Worm (Caenorhabditis elegans): ENCODE data around the gene mrps-17.
A peak's percentile ranks its signal among the peaks of the same experiment; 100 is the strongest.

Gene mrps-17

ce11 chrIII:6463679-6464078, 32.1 kb upstream of the mrps-17 start, which contains the start of gene dlc-1:
Gene dlc-1, minus strand, starts transcription at chrIII:6463779.
- TF ChIP-seq ceh-13 (GFP tag; optimal IDR thresholded peaks at IDR 0.05) (no peak), ama-1 (optimal IDR thresholded peaks at IDR 0.05) (no peak), hmg-4 (GFP tag; optimal IDR thresholded peaks at IDR 0.05) (no peak), tra-4 (tag; optimal IDR thresholded peaks at IDR 0.05) (no peak), sea-1 (GFP tag; conservative IDR thresholded peaks at IDR 0.05) (no peak), hnd-1 (tag; optimal IDR thresholded peaks at IDR 0.05) (no peak), aly-1 (tag; optimal IDR thresholded peaks at IDR 0.05) (no peak)

- TF ChIP-seq hmg-4 (GFP tag; optimal IDR thresholded peaks at IDR 0.05) (no peak), F13C5.2 (tag; optimal IDR thresholded peaks at IDR 0.05) (no peak), flt-1 (GFP tag; IDR thresholded peaks at IDR 0.05) (no peak), aly-1 (tag; optimal IDR thresholded peaks at IDR 0.05) (no peak), scrt-1 (GFP tag; IDR thresholded peaks at IDR 0.05) (no peak), ceh-13 (GFP tag; optimal IDR thresholded peaks at IDR 0.05) (no peak), ceh-36 (tag; optimal IDR thresholded peaks at IDR 0.05) (no peak), tbx-37 (GFP tag; conservative IDR thresholded peaks at IDR 0.05) (no peak)
These were observed 31.0 kb upstream of the mrps-17 start, which contains the start of gene T26A5.8 for ce11 chrIII:6462610-6463009. Gene T26A5.8, minus strand, starts transcription at chrIII:6462856.

DNA sequence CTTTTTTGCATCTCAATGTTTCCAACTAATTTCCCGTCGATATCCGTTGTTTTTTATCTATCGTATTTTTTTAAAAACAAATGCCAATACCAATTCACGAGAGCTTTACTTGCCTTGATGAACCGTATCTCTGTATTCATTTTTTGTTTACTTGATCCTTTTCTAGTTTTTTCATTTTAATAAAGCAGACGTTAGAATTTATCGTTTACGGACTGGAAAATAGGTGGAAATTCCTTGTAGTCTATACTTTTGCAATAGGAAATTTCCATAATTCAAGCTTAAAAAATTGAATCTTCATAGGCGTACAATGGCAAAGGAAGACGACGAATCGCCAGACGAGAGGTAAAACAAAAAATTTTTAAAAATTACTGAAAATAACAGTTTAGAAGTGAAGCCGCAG, 28.2 kb upstream of the mrps-17 start, which contains the start of gene algn-1:
algn-1 (plus strand) TSS at position 301 of the 400 bp plus-strand sequence.
- TF ChIP-seq pes-1 (GFP tag; IDR thresholded peaks at IDR 0.05) (no peak), hnd-1 (tag; optimal IDR thresholded peaks at IDR 0.05) (no peak), ceh-13 (GFP tag; optimal IDR thresholded peaks at IDR 0.05) (no peak), ets-7 (tag; optimal IDR thresholded peaks at IDR 0.05) (no peak), flt-1 (GFP tag; IDR thresholded peaks at IDR 0.05) (no peak), hmg-4 (GFP tag; optimal IDR thresholded peaks at IDR 0.05) (no peak), ceh-36 (tag; optimal IDR thresholded peaks at IDR 0.05) (no peak), tra-4 (tag; optimal IDR thresholded peaks at IDR 0.05) (no peak), sea-1 (GFP tag; conservative IDR thresholded peaks at IDR 0.05) (no peak), hmbx-1 (tag; optimal IDR thresholded peaks at IDR 0.05) (no peak), aly-1 (tag; optimal IDR thresholded peaks at IDR 0.05) (no peak), tbx-37 (GFP tag; conservative IDR thresholded peaks at IDR 0.05) (no peak), ama-1 (optimal IDR thresholded peaks at IDR 0.05) (no peak), scrt-1 (GFP tag; IDR thresholded peaks at IDR 0.05) (no peak), tbx-11 (GFP tag; IDR thresholded peaks at IDR 0.05) (no peak), B0310.2 (tag; optimal IDR thresholded peaks at IDR 0.05) (no peak), F13C5.2 (tag; optimal IDR thresholded peaks at IDR 0.05) (no peak)

DNA sequence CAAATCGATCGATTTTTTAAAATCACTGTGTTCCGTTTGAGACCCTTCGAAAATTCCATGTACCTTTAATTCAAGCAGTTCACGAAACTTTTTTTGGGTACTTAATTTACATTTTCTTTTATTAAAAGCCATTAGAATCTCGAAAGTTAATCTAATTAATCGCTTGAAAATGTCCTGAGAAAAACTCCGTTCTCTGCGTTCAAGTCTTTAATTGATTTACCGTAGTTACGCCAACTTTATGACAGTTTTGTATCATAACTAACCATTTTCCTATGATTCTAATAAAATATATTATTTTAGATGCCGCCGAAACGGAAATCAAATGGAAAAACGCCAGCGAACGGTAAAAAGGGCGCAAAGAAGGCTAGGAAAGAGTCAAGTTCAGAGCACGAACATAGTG, 22.6 kb upstream of the mrps-17 start, which contains the start of gene jhdm-1:
jhdm-1 (plus strand) TSS at position 301 of the 400 bp plus-strand sequence.
- TF ChIP-seq aly-1 (tag; optimal IDR thresholded peaks at IDR 0.05) (no peak), tbx-11 (GFP tag; IDR thresholded peaks at IDR 0.05) (no peak), sea-1 (GFP tag; conservative IDR thresholded peaks at IDR 0.05) (no peak), hmbx-1 (tag; optimal IDR thresholded peaks at IDR 0.05) (no peak), scrt-1 (GFP tag; IDR thresholded peaks at IDR 0.05) (no peak), F13C5.2 (tag; optimal IDR thresholded peaks at IDR 0.05) (no peak), ama-1 (optimal IDR thresholded peaks at IDR 0.05) (no peak), hnd-1 (tag; optimal IDR thresholded peaks at IDR 0.05) (no peak)

ce11 chrIII:6453665-6454064, 22.1 kb upstream of the mrps-17 start:
- TF ChIP-seq B0310.2 (tag; optimal IDR thresholded peaks at IDR 0.05) (peak; percentile 39), ets-7 (tag; optimal IDR thresholded peaks at IDR 0.05) (peak; percentile 65), hnd-1 (tag; optimal IDR thresholded peaks at IDR 0.05) (peak; percentile 28), tra-4 (tag; optimal IDR thresholded peaks at IDR 0.05) (no peak), ceh-13 (GFP tag; optimal IDR thresholded peaks at IDR 0.05) (no peak), scrt-1 (GFP tag; IDR thresholded peaks at IDR 0.05) (no peak), ama-1 (optimal IDR thresholded peaks at IDR 0.05) (no peak), sea-1 (GFP tag; conservative IDR thresholded peaks at IDR 0.05) (peak; percentile 64; the same call in 1 of the 2 replicates), aly-1 (tag; optimal IDR thresholded peaks at IDR 0.05) (no peak), tbx-37 (GFP tag; conservative IDR thresholded peaks at IDR 0.05) (0 out of 2 replicates have a peak, but pooled peaks have one; percentile 46), flt-1 (GFP tag; IDR thresholded peaks at IDR 0.05) (0 out of 2 replicates have a peak, but pooled peaks have one; percentile 42), tbx-11 (GFP tag; IDR thresholded peaks at IDR 0.05) (peak; percentile 38; the same call in 1 of the 2 replicates), hmbx-1 (tag; optimal IDR thresholded peaks at IDR 0.05) (no peak), F13C5.2 (tag; optimal IDR thresholded peaks at IDR 0.05) (peak; percentile 83), pes-1 (GFP tag; IDR thresholded peaks at IDR 0.05) (peak; percentile 70), hmg-4 (GFP tag; optimal IDR thresholded peaks at IDR 0.05) (peak; percentile 62), ceh-36 (tag; optimal IDR thresholded peaks at IDR 0.05) (peak; percentile 37)

DNA sequence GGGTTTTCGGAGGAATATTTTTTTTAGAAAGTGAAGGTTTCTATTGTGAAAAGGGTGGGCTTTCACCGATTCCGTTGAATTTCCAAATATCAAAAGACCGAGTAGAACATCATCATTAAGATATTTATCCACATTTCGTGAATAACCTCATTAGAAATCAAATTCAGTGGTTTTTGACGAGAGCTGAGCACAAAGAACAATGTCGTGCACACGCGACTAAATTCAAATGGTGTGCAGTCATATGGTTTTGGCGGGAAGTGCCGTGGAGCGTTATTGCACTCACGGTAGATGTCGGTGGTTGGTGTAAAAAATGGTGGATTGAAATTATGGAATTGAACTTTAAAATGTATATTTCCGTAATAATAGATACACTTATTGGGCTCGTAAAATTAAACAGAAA, 21.1 kb upstream of the mrps-17 start:
- no peak for TF ChIP-seq ets-7 (tag; optimal IDR thresholded peaks at IDR 0.05)
- TF ChIP-seq hmbx-1 (tag; optimal IDR thresholded peaks at IDR 0.05) = no peak

ce11 chrIII:6452278-6452677, 20.7 kb upstream of the mrps-17 start, which contains the start of gene set-1:
Gene set-1, minus strand, starts transcription at chrIII:6452378.
- TF ChIP-seq ets-7 (tag; optimal IDR thresholded peaks at IDR 0.05) = no peak
- TF ChIP-seq pes-1 (GFP tag; IDR thresholded peaks at IDR 0.05) = no peak
- no peak for TF ChIP-seq scrt-1 (GFP tag; IDR thresholded peaks at IDR 0.05)
- TF ChIP-seq aly-1 (tag; optimal IDR thresholded peaks at IDR 0.05) = no peak
- TF ChIP-seq tbx-11 (GFP tag; IDR thresholded peaks at IDR 0.05) = no peak
- TF ChIP-seq F13C5.2 (tag; optimal IDR thresholded peaks at IDR 0.05) = no peak
- no peak for TF ChIP-seq tbx-37 (GFP tag; conservative IDR thresholded peaks at IDR 0.05)
- no peak for TF ChIP-seq sea-1 (GFP tag; conservative IDR thresholded peaks at IDR 0.05)
- no peak for TF ChIP-seq hmg-4 (GFP tag; optimal IDR thresholded peaks at IDR 0.05)
- TF ChIP-seq tra-4 (tag; optimal IDR thresholded peaks at IDR 0.05) = no peak
- no peak for TF ChIP-seq ceh-13 (GFP tag; optimal IDR thresholded peaks at IDR 0.05)
- TF ChIP-seq flt-1 (GFP tag; IDR thresholded peaks at IDR 0.05) = no peak
- TF ChIP-seq hnd-1 (tag; optimal IDR thresholded peaks at IDR 0.05) = no peak
- no peak for TF ChIP-seq ama-1 (optimal IDR thresholded peaks at IDR 0.05)
- no peak for TF ChIP-seq hmbx-1 (tag; optimal IDR thresholded peaks at IDR 0.05)
- TF ChIP-seq B0310.2 (tag; optimal IDR thresholded peaks at IDR 0.05) = no peak
- TF ChIP-seq ceh-36 (tag; optimal IDR thresholded peaks at IDR 0.05) = no peak

Data from whole organism, early embryonic.